Worm (Caenorhabditis elegans) whole organism, L4/young adult: ENCODE data around the gene col-10.

ENCODE experiments used
- dao-5 ChIP-seq: sonication (generic microtip); optimal IDR thresholded peaks from 2 replicates; lab custom pipeline; 2016; ENCODE audit warnings: missing genotype, missing genetic modification characterization, moderate library complexity, missing compliant biosample characterization
- him-1 ChIP-seq: sonication (generic microtip); optimal IDR thresholded peaks from 2 replicates; lab custom pipeline; 2016; ENCODE audit warnings: missing genotype, missing genetic modification reagents, missing genetic modification characterization, missing compliant biosample characterization

DNA sequence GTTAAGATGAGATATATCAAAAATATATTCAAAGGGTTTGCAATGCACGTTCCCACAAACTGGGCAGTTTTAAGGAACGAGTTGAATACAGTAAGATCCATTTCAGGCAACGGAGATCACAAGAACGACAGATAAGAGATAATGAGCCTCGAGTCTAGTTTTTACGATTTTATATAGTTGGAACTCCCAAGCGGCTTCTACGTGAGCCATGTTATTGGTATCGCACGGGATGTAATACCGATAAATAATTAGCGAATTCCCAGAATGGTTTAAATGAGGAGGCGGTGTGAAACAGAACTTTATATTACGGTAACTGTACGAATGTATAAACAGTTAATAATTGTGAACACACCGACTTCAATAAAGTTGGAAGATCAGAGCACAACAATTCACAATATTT lies 33.8 kb upstream of the col-10 start, which contains the start of gene str-177:
- TF ChIP-seq dao-5 (tag; lab: Kevin White, UChicago): no peak
- no peak for TF ChIP-seq him-1
